Worm (Caenorhabditis elegans): Measurements from ENCODE around the gene T25B9.3.

DNA sequence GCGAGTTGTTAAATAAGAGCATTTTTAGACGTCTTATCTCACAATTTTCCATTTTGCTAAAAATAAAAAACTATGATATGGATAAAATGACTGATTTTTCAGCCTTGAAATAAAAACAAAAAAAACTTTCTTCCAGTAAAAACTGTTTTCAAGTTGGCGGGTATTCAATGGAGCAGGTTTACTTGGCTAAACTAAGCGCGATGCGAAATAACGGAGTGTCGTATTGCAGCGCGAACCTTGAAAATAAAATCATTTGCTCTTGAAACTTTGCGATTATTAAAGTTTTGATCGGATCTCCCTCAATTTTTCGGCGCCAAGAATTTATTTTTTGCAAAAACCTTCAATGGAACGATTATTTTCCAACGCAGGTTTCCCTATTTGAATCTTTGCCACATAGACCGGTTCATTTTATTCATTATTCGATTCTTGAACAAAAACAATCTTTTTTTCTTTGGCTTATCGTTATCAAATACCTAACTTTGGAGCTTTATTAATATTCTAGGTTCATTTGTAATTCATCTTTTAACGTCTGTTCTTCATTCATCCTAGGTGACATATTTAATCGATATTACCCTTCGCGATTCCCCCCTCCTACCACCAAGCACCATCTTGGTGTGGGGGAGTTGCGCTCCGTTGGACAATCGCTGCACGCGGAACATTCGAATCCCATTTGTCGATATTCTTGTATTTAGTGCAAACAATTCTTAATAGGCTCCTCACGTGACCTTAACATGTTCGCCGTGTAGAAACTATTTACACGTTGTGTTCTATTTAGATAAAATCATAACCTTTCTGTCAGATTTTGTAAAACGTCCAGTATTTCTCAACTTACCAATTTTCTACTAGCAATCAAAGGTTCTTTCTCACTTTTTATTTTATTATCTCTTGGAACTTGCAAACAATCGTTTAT, 9.8 kb upstream of the T25B9.3 start, which contains the start of the genes orc-5 and cyb-1:
- TF ChIP-seq flt-1 (GFP tag; IDR thresholded peaks at IDR 0.05) (no peak), klf-2 (GFP tag; conservative IDR thresholded peaks at IDR 0.05) (no peak), cog-1 (tag; optimal IDR thresholded peaks at IDR 0.05) (no peak), med-1 (GFP tag; optimal IDR thresholded peaks at IDR 0.05; ENCODE audit: insufficient read depth) (no peak), ztf-23 (GFP tag; IDR thresholded peaks at IDR 0.05) (no peak)
